Fruit fly (Drosophila melanogaster): ENCODE measurements around the gene CG14435.
A peak's percentile ranks its signal among the peaks of the same experiment; 100 is the strongest.

Gene CG14435

dm6 chrX:6843841-6844440, at the start of gene CG14435, which contains the start of gene Tmf (continued):
- TF ChIP-seq Pdp1 (GFP tag; optimal IDR thresholded peaks at IDR 0.05) (peak; percentile 48 to 75), Six4 (GFP tag; optimal IDR thresholded peaks at IDR 0.05) (peak; percentile 48), Dll (GFP tag; IDR thresholded peaks at IDR 0.05; ENCODE audit: partially characterized antibody) (peak; percentile 66), Trl (optimal IDR thresholded peaks at IDR 0.05) (no peak), Trl (GFP tag; optimal IDR thresholded peaks at IDR 0.05) (peak; percentile 15), Meics (GFP tag; optimal IDR thresholded peaks at IDR 0.05) (peak; percentile 86), CG13624 (GFP tag; optimal IDR thresholded peaks at IDR 0.05) (peak; percentile 52), run (tag; optimal IDR thresholded peaks at IDR 0.05) (no peak), tx (GFP tag; optimal IDR thresholded peaks at IDR 0.05) (peak; percentile 18), pita (GFP tag; optimal IDR thresholded peaks at IDR 0.05) (peak; percentile 47), scrt (GFP tag; optimal IDR thresholded peaks at IDR 0.05) (peak; percentile 24), bowl (GFP tag; IDR thresholded peaks at IDR 0.05) (peak; percentile 66), Hmx (GFP tag; optimal IDR thresholded peaks at IDR 0.05) (peak; percentile 45), lilli (GFP tag; optimal IDR thresholded peaks at IDR 0.05) (peak; percentile 82), CHES-1-like (GFP tag; optimal IDR thresholded peaks at IDR 0.05) (peak; percentile 26), NfI (GFP tag; optimal IDR thresholded peaks at IDR 0.05) (peak; percentile 85), CG9932 (GFP tag; IDR thresholded peaks at IDR 0.05) (peak; percentile 93), CG10565 (GFP tag; optimal IDR thresholded peaks at IDR 0.05) (no peak), crol (GFP tag; IDR thresholded peaks at IDR 0.05) (0 out of 2 replicates have a peak, but pooled peaks have one; percentile 29), CG3847 (GFP tag; IDR thresholded peaks at IDR 0.05) (peak; percentile 85), Dref (GFP tag; IDR thresholded peaks at IDR 0.05) (peak; percentile 75), Rx (GFP tag; IDR thresholded peaks at IDR 0.05) (peak; percentile 74; the same call in 1 of the 2 replicates), CG17328 (GFP tag; IDR thresholded peaks at IDR 0.05) (peak; percentile 81), HmgD (GFP tag; optimal IDR thresholded peaks at IDR 0.05) (no peak), Adf1 (GFP tag; IDR thresholded peaks at IDR 0.05) (no peak; the same call in 1 of the 2 replicates), CG9817 (tag; optimal IDR thresholded peaks at IDR 0.05) (peak; percentile 87), amos (GFP tag; IDR thresholded peaks at IDR 0.05; ENCODE audit: partially characterized antibody) (peak; percentile 43; the same call in 1 of the 2 replicates), CG3995 (GFP tag; optimal IDR thresholded peaks at IDR 0.05) (peak; percentile 26), vvl (GFP tag; IDR thresholded peaks at IDR 0.05) (peak; percentile 83), Deaf1 (tag; optimal IDR thresholded peaks at IDR 0.05) (no peak), CrebB (tag; optimal IDR thresholded peaks at IDR 0.05) (no peak), dm (GFP tag; optimal IDR thresholded peaks at IDR 0.05) (peak; percentile 33), lab (GFP tag; optimal IDR thresholded peaks at IDR 0.05) (peak; percentile 82), Med (GFP tag) (peak; percentile 86), CG2116 (GFP tag; optimal IDR thresholded peaks at IDR 0.05) (peak; percentile 79), CG18476 (GFP tag; optimal IDR thresholded peaks at IDR 0.05) (peak; percentile 71), Dp (GFP tag; optimal IDR thresholded peaks at IDR 0.05) (no peak), CG10209 (GFP tag; optimal IDR thresholded peaks at IDR 0.05) (peak; percentile 84), slou (GFP tag; optimal IDR thresholded peaks at IDR 0.05) (peak; percentile 81), grau (tag; optimal IDR thresholded peaks at IDR 0.05) (peak; percentile 98), CG8359 (GFP tag; optimal IDR thresholded peaks at IDR 0.05; ENCODE audit: borderline replicate concordance) (peak; percentile 19), danr (GFP tag; IDR thresholded peaks at IDR 0.05) (peak; percentile 74), kah (GFP tag; optimal IDR thresholded peaks at IDR 0.05) (peak; percentile 59), CG12155 (GFP tag; optimal IDR thresholded peaks at IDR 0.05) (peak; percentile 81), CG4404 (GFP tag; IDR thresholded peaks at IDR 0.05) (peak; percentile 87), CG1529 (GFP tag; optimal IDR thresholded peaks at IDR 0.05) (peak; percentile 49), D (optimal IDR thresholded peaks at IDR 0.05) (no peak), D (GFP tag; optimal IDR thresholded peaks at IDR 0.05) (peak; percentile 76), cg (GFP tag; optimal IDR thresholded peaks at IDR 0.05) (no peak), Atf3 (GFP tag; optimal IDR thresholded peaks at IDR 0.05) (peak; percentile 15), CG17568 (GFP tag; optimal IDR thresholded peaks at IDR 0.05) (no peak)

All from whole organism, embryonic.